Worm (Caenorhabditis elegans) whole organism, young adult: ENCODE results near the gene Y57A10A.31.

Source experiments
- B0261.1 ChIP-seq: sonication (generic microtip); optimal IDR thresholded peaks from 2 replicates; lab custom pipeline; 2016; ENCODE audit warnings: mild to moderate bottlenecking, missing genetic modification characterization, moderate library complexity, missing compliant biosample characterization
- F23B12.7 ChIP-seq: sonication (generic microtip); optimal IDR thresholded peaks from 2 replicates; lab custom pipeline; 2017; ENCODE audit warnings: missing genetic modification characterization, mild to moderate bottlenecking, missing compliant biosample characterization, antibody characterized with exemption, moderate library complexity; ENCODE audit not compliant: insufficient read depth
- F37B4.10 ChIP-seq: fragments of 200-800 bp; sonication (Bioruptor generic); IDR thresholded peaks from 2 replicates; pipeline ENCODE4 v1.3.6; 2022; ENCODE audit warnings: missing genetic modification characterization, missing compliant biosample characterization
- F49E8.2 ChIP-seq: sonication (generic microtip); optimal IDR thresholded peaks from 3 replicates; lab custom pipeline; 2017; ENCODE audit warnings: missing genetic modification characterization, mild to moderate bottlenecking, missing compliant biosample characterization, antibody characterized with exemption, moderate library complexity; ENCODE audit not compliant: insufficient read depth
- K12H6.12 ChIP-seq: fragments of 200-800 bp; sonication (Bioruptor generic); optimal IDR thresholded peaks from 2 replicates; lab custom pipeline; 2018; ENCODE audit warnings: mild to moderate bottlenecking, missing genetic modification characterization, missing compliant biosample characterization
- T07F8.4 ChIP-seq: sonication (generic microtip); optimal IDR thresholded peaks from 2 replicates; lab custom pipeline; 2016; ENCODE audit warnings: mild to moderate bottlenecking, missing genetic modification characterization, moderate library complexity, missing compliant biosample characterization
- Y56A3A.18 ChIP-seq: fragments of 200-800 bp; sonication (Bioruptor generic); IDR thresholded peaks from 2 replicates; pipeline ENCODE4 v1.3.6; 2022; ENCODE audit warnings: missing genetic modification reagents, missing genetic modification characterization, missing compliant biosample characterization
- Y67H2A.10 ChIP-seq: fragments of 200-800 bp; sonication (Bioruptor generic); conservative IDR thresholded peaks from 2 replicates; pipeline ENCODE4 v1.3.6; 2022; ENCODE audit warnings: missing genetic modification reagents, missing genetic modification characterization, missing compliant biosample characterization
- Y95B8A.8 ChIP-seq: fragments of 200-800 bp; sonication (Bioruptor generic); IDR thresholded peaks from 2 replicates; pipeline ENCODE4 v1.3.6; 2022; ENCODE audit warnings: missing genetic modification reagents, missing genetic modification characterization, missing compliant biosample characterization
- ama-1 ChIP-seq, 3 experiments: fragments of 150-350 bp in 1 of 3; sonication (generic microtip) in 2 of 3; optimal IDR thresholded peaks; 2 replicates each; lab custom pipeline; 2014 to 2018; ENCODE audit warnings: missing biosample characterization in 2 of 3, missing genetic modification characterization in 2 of 3, missing genetic modification reagents in 2 of 3
- aptf-2 ChIP-seq: fragments of 200-800 bp; sonication (Bioruptor generic); conservative IDR thresholded peaks from 2 replicates; pipeline ENCODE4 v1.3.6; 2022; ENCODE audit warnings: missing genetic modification reagents, missing genetic modification characterization, missing compliant biosample characterization
- atf-7 ChIP-seq: sonication (generic microtip); optimal IDR thresholded peaks from 2 replicates; lab custom pipeline; 2017; ENCODE audit warnings: mild to moderate bottlenecking, missing genetic modification characterization, missing compliant biosample characterization
- athp-1 ChIP-seq: sonication (generic microtip); optimal IDR thresholded peaks from 2 replicates; lab custom pipeline; 2017; ENCODE audit warnings: mild to moderate bottlenecking, missing genetic modification characterization, missing compliant biosample characterization
- attf-5 ChIP-seq: fragments of 200-800 bp; sonication (Bioruptor generic); optimal IDR thresholded peaks from 2 replicates; lab custom pipeline; 2018; ENCODE audit warnings: mild to moderate bottlenecking, missing genetic modification characterization, missing compliant biosample characterization
- bed-1 ChIP-seq: fragments of 200-800 bp; sonication (Bioruptor generic); IDR thresholded peaks from 2 replicates; pipeline ENCODE4 v1.3.6; 2022; ENCODE audit warnings: missing genetic modification reagents, missing genetic modification characterization, missing compliant biosample characterization
- ceh-40 ChIP-seq: fragments of 200-800 bp; sonication (Bioruptor generic); IDR thresholded peaks from 2 replicates; pipeline ENCODE4 v1.3.6; 2022; ENCODE audit warnings: missing genetic modification characterization, missing compliant biosample characterization
- ceh-79 ChIP-seq: sonication (generic microtip); optimal IDR thresholded peaks from 2 replicates; lab custom pipeline; 2017; ENCODE audit warnings: mild to moderate bottlenecking, missing genetic modification characterization, missing compliant biosample characterization
- efl-1 ChIP-seq: fragments of 150-350 bp; optimal IDR thresholded peaks from 2 replicates; lab custom pipeline; 2014; ENCODE audit warnings: missing biosample characterization, missing genetic modification reagents, missing genetic modification characterization
- egl-44 ChIP-seq: fragments of 200-800 bp; sonication (Bioruptor generic); IDR thresholded peaks from 2 replicates; pipeline ENCODE4 v1.3.6; 2022; ENCODE audit warnings: missing genetic modification reagents, missing genetic modification characterization, missing compliant biosample characterization
- fkh-3 ChIP-seq: sonication (generic microtip); optimal IDR thresholded peaks from 2 replicates; lab custom pipeline; 2016; ENCODE audit warnings: mild to moderate bottlenecking, missing genetic modification characterization, missing compliant biosample characterization
- hlh-26 ChIP-seq: fragments of 200-800 bp; sonication (Bioruptor generic); conservative IDR thresholded peaks from 2 replicates; pipeline ENCODE4 v1.3.6; 2022; ENCODE audit warnings: missing genetic modification reagents, missing genetic modification characterization, missing compliant biosample characterization
- lin-35 ChIP-seq, 3 experiments: fragments of 150-350 bp in 2 of 3; sonication (generic microtip) in 1 of 3; optimal IDR thresholded peaks; 2 replicates each; lab custom pipeline; 2014 to 2018; ENCODE audit warnings: missing biosample characterization in 3 of 3, missing genetic modification characterization in 3 of 3, missing genetic modification reagents in 3 of 3
- lsl-1 ChIP-seq: fragments of 200-800 bp; sonication (Bioruptor generic); optimal IDR thresholded peaks from 2 replicates; lab custom pipeline; 2018; ENCODE audit warnings: mild to moderate bottlenecking, missing genetic modification characterization, moderate library complexity, missing compliant biosample characterization
- madf-3 ChIP-seq: fragments of 200-800 bp; sonication (Bioruptor generic); IDR thresholded peaks from 2 replicates; pipeline ENCODE4 v1.3.6; 2022; ENCODE audit warnings: missing genetic modification reagents, missing genetic modification characterization, missing compliant biosample characterization
- madf-6 ChIP-seq: fragments of 200-800 bp; sonication (Bioruptor generic); IDR thresholded peaks from 2 replicates; pipeline ENCODE4 v1.3.6; 2022; ENCODE audit warnings: missing genetic modification reagents, missing genetic modification characterization, missing compliant biosample characterization
- mes-4 ChIP-seq: sonication (generic microtip); optimal IDR thresholded peaks from 2 replicates; lab custom pipeline; 2016; ENCODE audit warnings: missing genotype, missing genetic modification characterization, missing compliant biosample characterization
- nhr-120 ChIP-seq: fragments of 200-800 bp; sonication (Bioruptor generic); IDR thresholded peaks from 2 replicates; pipeline ENCODE4 v1.3.6; 2022; ENCODE audit warnings: missing genetic modification characterization, missing compliant biosample characterization
- nhr-179 ChIP-seq: sonication (generic microtip); optimal IDR thresholded peaks from 2 replicates; lab custom pipeline; 2016; ENCODE audit warnings: mild to moderate bottlenecking, missing genetic modification characterization, missing compliant biosample characterization
- nhr-90 ChIP-seq: sonication (generic microtip); optimal IDR thresholded peaks from 2 replicates; lab custom pipeline; 2016; ENCODE audit warnings: missing genotype, mild to moderate bottlenecking, missing genetic modification characterization, missing compliant biosample characterization
- pbrm-1 ChIP-seq: fragments of 200-800 bp; sonication (Bioruptor generic); IDR thresholded peaks from 2 replicates; pipeline ENCODE4 v1.3.6; 2022; ENCODE audit warnings: missing genetic modification reagents, missing genetic modification characterization, missing compliant biosample characterization
- sdz-38 ChIP-seq: sonication (generic microtip); optimal IDR thresholded peaks from 2 replicates; lab custom pipeline; 2016; ENCODE audit warnings: missing genotype, missing genetic modification characterization, missing compliant biosample characterization
- sea-2 ChIP-seq: fragments of 200-800 bp; sonication (Bioruptor generic); IDR thresholded peaks from 2 replicates; pipeline ENCODE4 v1.3.6; 2022; ENCODE audit warnings: missing genetic modification characterization, missing compliant biosample characterization
- snpc-1.3 ChIP-seq: sonication (generic microtip); optimal IDR thresholded peaks from 2 replicates; lab custom pipeline; 2017; ENCODE audit warnings: missing genetic modification characterization, mild to moderate bottlenecking, missing compliant biosample characterization, antibody characterized with exemption, moderate library complexity, missing genotype, missing genetic modification reagents; ENCODE audit not compliant: insufficient read depth
- somi-1 ChIP-seq: fragments of 200-800 bp; sonication (Bioruptor generic); optimal IDR thresholded peaks from 2 replicates; lab custom pipeline; 2018; ENCODE audit warnings: mild to moderate bottlenecking, missing genetic modification characterization, missing compliant biosample characterization
- zim-3 ChIP-seq: sonication (generic microtip); optimal IDR thresholded peaks from 2 replicates; lab custom pipeline; 2017; ENCODE audit warnings: mild to moderate bottlenecking, missing genetic modification characterization, moderate library complexity, missing compliant biosample characterization
- ztf-18 ChIP-seq: sonication (generic microtip); optimal IDR thresholded peaks from 2 replicates; lab custom pipeline; 2016; ENCODE audit warnings: missing genotype, mild to moderate bottlenecking, missing genetic modification characterization, missing compliant biosample characterization

The Y57A10A.31 gene

ce11 chrII:12301233-12301632 is 12.0 kb downstream of the Y57A10A.31 start:
- TF ChIP-seq atf-7 (tag; lab: Kevin White, UChicago): no peak
- TF ChIP-seq K12H6.12 (tag; lab: Kevin White, UChicago): no peak
- no peak for TF ChIP-seq ceh-79 (tag; lab: Kevin White, UChicago)
- no peak for TF ChIP-seq Y67H2A.10 (GFP tag; lab: Robert Waterston, UW)
- no peak for TF ChIP-seq nhr-179 (tag; lab: Kevin White, UChicago)
- TF ChIP-seq T07F8.4: no peak
- TF ChIP-seq athp-1: no peak
- TF ChIP-seq F23B12.7 (tag; lab: Kevin White, UChicago): no peak
- no peak for TF ChIP-seq F49E8.2 (tag; lab: Kevin White, UChicago)
- TF ChIP-seq fkh-3: no peak
- TF ChIP-seq F37B4.10 (GFP tag; lab: Robert Waterston, UW): no peak
- TF ChIP-seq somi-1 (GFP tag; lab: Kevin White, UChicago): no peak
- TF ChIP-seq sdz-38 (tag; lab: Kevin White, UChicago): no peak
- TF ChIP-seq egl-44 (GFP tag; lab: Robert Waterston, UW): no peak

ce11 chrII:12302354-12302753 is 13.2 kb downstream of the Y57A10A.31 start, which contains the start of gene C50E10.1:
C50E10.1 (minus strand) TSS chrII:12302454.
- TF ChIP-seq attf-5 (no peak), hlh-26 (no peak), Y95B8A.8 (GFP tag; lab: Robert Waterston, UW) (no peak), B0261.1 (tag; lab: Kevin White, UChicago) (no peak)

DNA sequence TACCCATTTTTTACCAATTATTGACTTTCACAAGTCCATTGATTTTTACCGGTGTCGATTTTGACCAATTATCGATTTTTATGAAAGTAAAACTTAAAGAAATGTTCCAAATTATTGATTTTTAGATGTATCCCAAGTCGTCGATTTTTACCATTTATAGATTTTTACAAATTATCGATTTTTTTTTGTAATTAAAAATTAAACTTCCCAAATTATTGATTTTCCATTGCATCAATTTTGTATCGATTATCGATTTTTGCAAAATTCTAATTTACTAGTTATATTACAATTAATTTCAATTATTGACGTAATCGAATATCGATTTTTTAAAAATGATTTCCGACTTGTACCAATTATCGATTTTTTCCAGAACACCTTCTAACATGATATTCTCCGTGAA is 14.0 kb downstream of the Y57A10A.31 start, which contains the start of gene sre-50:
Gene sre-50, plus strand, starts transcription at position 384 of the 400 bp plus-strand sequence.
- no peak for TF ChIP-seq mes-4
- TF ChIP-seq lsl-1 (GFP tag; lab: Kevin White, UChicago): no peak
- no peak for TF ChIP-seq ceh-40
- no peak for TF ChIP-seq madf-3 (GFP tag; lab: Robert Waterston, UW)
- TF ChIP-seq lin-35 (GFP tag; optimal IDR thresholded peaks at IDR 0.05; lab: Kevin White, UChicago): no peak
- TF ChIP-seq bed-1 (GFP tag; lab: Robert Waterston, UW): no peak

DNA sequence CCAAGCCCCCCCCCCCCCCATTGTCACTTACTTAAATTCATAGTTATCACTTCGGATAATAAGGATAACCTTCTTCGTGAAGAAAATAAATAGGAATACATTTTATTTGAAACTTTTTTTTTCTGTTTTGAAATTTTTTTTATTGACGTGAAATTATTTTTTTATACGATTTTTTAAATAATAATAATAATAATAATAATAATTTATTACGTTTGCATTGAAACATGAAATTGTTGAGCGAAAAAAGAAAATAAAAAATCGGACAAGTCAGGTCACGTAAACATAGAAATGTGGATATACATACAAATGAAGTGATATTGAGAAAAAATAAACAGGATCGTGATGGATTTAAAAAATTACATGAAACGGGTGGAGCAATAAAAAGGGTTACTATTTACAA is 20.4 kb downstream of the Y57A10A.31 start, which contains the start of gene C50E10.2:
Gene C50E10.2, minus strand, starts transcription at position 101 of the 400 bp plus-strand sequence.
- no peak for TF ChIP-seq nhr-90 (tag; lab: Kevin White, UChicago)
- TF ChIP-seq zim-3 (tag; lab: Kevin White, UChicago): no peak
- TF ChIP-seq Y56A3A.18: no peak
- TF ChIP-seq pbrm-1 (GFP tag; lab: Robert Waterston, UW): no peak
- TF ChIP-seq efl-1 (GFP tag; lab: Kevin White, UChicago): no peak
- no peak for TF ChIP-seq sea-2 (GFP tag; lab: Robert Waterston, UW)
- no peak for TF ChIP-seq aptf-2
- TF ChIP-seq snpc-1.3 (tag; lab: Kevin White, UChicago): no peak
- no peak for TF ChIP-seq madf-3 (GFP tag; lab: Robert Waterston, UW)
- TF ChIP-seq madf-6 (GFP tag; lab: Robert Waterston, UW): no peak
- no peak for TF ChIP-seq ztf-18 (tag; lab: Kevin White, UChicago)
- no peak for TF ChIP-seq Y67H2A.10 (GFP tag; lab: Robert Waterston, UW)
- no peak for TF ChIP-seq attf-5
- no peak for TF ChIP-seq ama-1 (optimal IDR thresholded peaks at IDR 0.05; lab: Kevin White, UChicago)
- TF ChIP-seq ama-1 (GFP tag; optimal IDR thresholded peaks at IDR 0.05; lab: Kevin White, UChicago): no peak
- TF ChIP-seq nhr-120 (GFP tag; lab: Robert Waterston, UW): no peak
- TF ChIP-seq, all 124 proteins: peak for 0
